Fruit fly (Drosophila melanogaster): Measurements from ENCODE around the gene ABCB7.

DNA sequence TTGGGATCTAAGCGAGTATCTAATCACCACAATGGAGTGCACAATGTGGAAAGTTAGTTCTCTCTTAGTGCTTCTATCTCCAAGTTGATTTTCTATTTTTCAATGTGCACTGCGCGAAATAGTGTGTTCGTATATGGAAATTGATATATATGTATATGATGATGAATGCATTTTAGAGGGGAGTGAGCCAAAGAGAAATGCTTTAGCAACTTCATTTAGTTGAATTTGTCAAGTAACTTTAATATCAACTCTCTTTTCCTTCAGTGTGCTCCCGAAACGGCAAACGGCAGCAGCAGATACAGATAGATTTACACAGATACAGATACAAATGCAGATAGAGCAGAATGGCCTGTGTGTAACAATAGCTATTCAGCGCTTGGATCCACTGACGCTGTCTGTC lies 34.2 kb upstream of the ABCB7 start:
- TF ChIP-seq CTCF (optimal IDR thresholded peaks at IDR 0.05) (no peak), CG8478 (optimal IDR thresholded peaks at IDR 0.05) (no peak)

Data from S2 (cell line).